Worm (Caenorhabditis elegans): ENCODE data around the gene sri-28.

The sri-28 gene

DNA sequence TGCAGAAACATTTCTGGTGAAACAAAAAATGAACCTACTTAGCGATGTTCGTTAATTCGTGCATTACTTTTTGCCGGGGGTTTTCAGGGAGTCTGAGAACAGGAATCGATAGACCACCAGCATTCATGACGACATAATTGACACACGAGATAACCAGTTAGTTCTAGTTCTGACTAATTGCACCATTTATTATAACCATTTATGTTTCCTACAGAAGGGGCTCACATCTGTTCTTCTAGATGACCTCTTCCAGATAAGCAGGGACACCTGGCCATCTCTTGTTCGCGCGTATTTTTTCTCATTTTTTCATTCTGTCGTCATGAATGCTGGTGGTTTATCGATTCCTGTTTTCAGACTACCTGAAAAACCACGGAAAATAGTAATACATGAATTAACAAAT is 40.1 kb upstream of the sri-28 start, which contains the start of gene sdz-5:
sdz-5 (plus strand) TSS at position 301 of the 400 bp plus-strand sequence.
- no peak for TF ChIP-seq zip-8 (tag; optimal IDR thresholded peaks at IDR 0.05)
- no peak for TF ChIP-seq snpc-4 (tag; optimal IDR thresholded peaks at IDR 0.05)
- TF ChIP-seq ceh-39 (tag; optimal IDR thresholded peaks at IDR 0.05): peak; percentile 8

DNA sequence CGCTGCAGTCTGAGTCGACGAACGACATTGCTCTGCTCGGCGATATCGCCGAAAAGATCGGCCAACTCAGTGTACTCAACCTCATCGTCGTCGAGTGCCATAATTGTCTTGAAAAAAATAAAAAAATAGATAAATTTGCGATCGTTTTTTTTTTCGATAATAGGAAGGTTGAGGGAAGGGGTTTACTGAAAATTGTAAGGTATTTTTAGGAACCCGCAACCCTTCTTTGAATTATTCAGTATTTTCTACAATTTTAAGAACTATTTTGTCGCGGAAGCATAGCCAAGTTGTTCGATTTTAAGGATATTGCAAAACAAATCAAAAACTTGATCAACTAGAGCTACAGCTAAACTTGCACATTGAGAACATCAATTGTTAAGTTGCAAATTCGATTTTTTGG is 36.3 kb upstream of the sri-28 start, which contains the start of gene C41H7.9:
C41H7.9 (minus strand) TSS at position 101 of the 400 bp plus-strand sequence.
- no peak for TF ChIP-seq elt-1 (tag; optimal IDR thresholded peaks at IDR 0.05; ENCODE audit: borderline replicate concordance, insufficient read depth)
- no peak for TF ChIP-seq lin-32 (GFP tag; optimal IDR thresholded peaks at IDR 0.05)
- TF ChIP-seq zip-8 (tag; optimal IDR thresholded peaks at IDR 0.05): no peak
- no peak for TF ChIP-seq blmp-1 (tag; optimal IDR thresholded peaks at IDR 0.05)

- TF ChIP-seq ceh-43 (GFP tag; optimal IDR thresholded peaks at IDR 0.05): no peak
- no peak for TF ChIP-seq unc-62 (GFP tag; optimal IDR thresholded peaks at IDR 0.05)
- no peak for TF ChIP-seq elt-1 (tag; optimal IDR thresholded peaks at IDR 0.05; ENCODE audit: borderline replicate concordance, insufficient read depth)
- TF ChIP-seq lin-32 (GFP tag; optimal IDR thresholded peaks at IDR 0.05): no peak
- no peak for TF ChIP-seq nhr-237 (tag; optimal IDR thresholded peaks at IDR 0.05)
- no peak for TF ChIP-seq unc-39 (tag; optimal IDR thresholded peaks at IDR 0.05)
- no peak for TF ChIP-seq unc-120 (tag; optimal IDR thresholded peaks at IDR 0.05; ENCODE audit: poor library complexity, severe bottlenecking)
- no peak for TF ChIP-seq ceh-83 (GFP tag; optimal IDR thresholded peaks at IDR 0.05)
- no peak for TF ChIP-seq flh-1 (GFP tag; optimal IDR thresholded peaks at IDR 0.05)
- TF ChIP-seq ces-1 (GFP tag; optimal IDR thresholded peaks at IDR 0.05): no peak
- TF ChIP-seq sptf-1 (tag; optimal IDR thresholded peaks at IDR 0.05): no peak
- no peak for TF ChIP-seq mls-2 (tag; optimal IDR thresholded peaks at IDR 0.05)
- TF ChIP-seq nhr-76 (tag; optimal IDR thresholded peaks at IDR 0.05): no peak
- TF ChIP-seq cnd-1 (tag; optimal IDR thresholded peaks at IDR 0.05): no peak
- TF ChIP-seq nhr-28 (tag; optimal IDR thresholded peaks at IDR 0.05): no peak
- no peak for TF ChIP-seq lsy-2 (tag; optimal IDR thresholded peaks at IDR 0.05)
- no peak for TF ChIP-seq snpc-4 (tag; optimal IDR thresholded peaks at IDR 0.05)
- no peak for TF ChIP-seq nhr-2 (tag; optimal IDR thresholded peaks at IDR 0.05)
Observed at ce11 chrII:3014196-3014849, 34.2 kb upstream of the sri-28 start, which contains the start of gene C41H7.2. Gene C41H7.2 (plus strand): TSS chrII:3014817.

DNA sequence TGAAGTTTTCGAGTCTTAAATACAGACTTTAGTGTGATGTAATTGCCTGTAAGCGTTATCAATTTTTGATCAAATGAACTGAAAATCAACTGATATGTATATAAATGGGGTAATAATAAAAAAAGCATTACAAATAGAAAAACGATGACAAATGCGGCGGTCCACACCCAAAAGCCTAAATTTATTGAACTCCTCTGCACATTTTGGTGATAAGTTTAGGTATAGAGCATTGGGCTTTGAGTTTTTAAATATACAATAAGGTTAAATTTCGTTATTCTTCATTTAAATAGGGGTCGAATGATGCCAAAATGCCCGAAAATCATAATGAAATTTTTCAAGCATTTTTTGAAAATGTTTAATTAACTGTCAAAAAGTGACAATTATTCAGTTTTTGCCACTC is 28.7 kb upstream of the sri-28 start, which contains the start of gene clec-3:
clec-3 (minus strand) TSS at position 101 of the 400 bp plus-strand sequence.
- TF ChIP-seq M03D4.4 (tag; optimal IDR thresholded peaks at IDR 0.05) (no peak), elt-3 (tag; optimal IDR thresholded peaks at IDR 0.05) (no peak), pha-4 (tag; optimal IDR thresholded peaks at IDR 0.05) (no peak)

ce11 chrII:3020899-3021298 is 27.6 kb upstream of the sri-28 start:
- TF ChIP-seq drap-1 (GFP tag; optimal IDR thresholded peaks at IDR 0.05) (no peak), pha-4 (tag; optimal IDR thresholded peaks at IDR 0.05) (no peak), nhr-28 (tag; optimal IDR thresholded peaks at IDR 0.05) (no peak), mab-5 (tag; optimal IDR thresholded peaks at IDR 0.05) (no peak), mep-1 (tag; optimal IDR thresholded peaks at IDR 0.05) (no peak)

DNA sequence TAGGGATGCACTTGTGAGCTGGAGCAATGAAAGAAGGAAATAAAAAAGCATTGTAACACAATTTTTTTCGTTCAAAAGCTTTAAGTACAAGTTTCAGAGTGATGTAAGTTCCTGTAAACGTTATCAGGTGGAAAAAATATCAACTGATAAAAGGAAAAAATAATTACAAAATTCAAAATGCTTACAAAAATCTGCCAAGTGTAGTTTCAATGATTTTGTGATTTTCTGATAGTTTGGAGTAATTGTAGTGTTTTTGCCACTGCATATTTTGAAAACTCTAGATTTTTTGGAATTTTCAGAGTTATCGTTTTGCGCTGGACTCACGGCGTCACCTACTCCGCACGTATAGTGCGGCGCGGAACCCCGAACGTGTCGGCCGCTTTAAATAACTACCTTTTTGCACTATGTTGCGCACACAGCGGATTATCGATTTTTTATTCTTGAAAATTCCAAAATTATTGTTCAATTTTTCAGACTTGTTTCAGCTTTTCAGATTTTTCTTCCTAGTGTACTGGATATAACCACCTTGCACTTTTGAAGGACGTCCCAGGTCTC is 25.0 kb upstream of the sri-28 start, which contains the start of gene clec-2:
clec-2 (minus strand) TSS at position 51 of the 555 bp plus-strand sequence.
- no peak for TF ChIP-seq mab-5 (tag; optimal IDR thresholded peaks at IDR 0.05)

DNA sequence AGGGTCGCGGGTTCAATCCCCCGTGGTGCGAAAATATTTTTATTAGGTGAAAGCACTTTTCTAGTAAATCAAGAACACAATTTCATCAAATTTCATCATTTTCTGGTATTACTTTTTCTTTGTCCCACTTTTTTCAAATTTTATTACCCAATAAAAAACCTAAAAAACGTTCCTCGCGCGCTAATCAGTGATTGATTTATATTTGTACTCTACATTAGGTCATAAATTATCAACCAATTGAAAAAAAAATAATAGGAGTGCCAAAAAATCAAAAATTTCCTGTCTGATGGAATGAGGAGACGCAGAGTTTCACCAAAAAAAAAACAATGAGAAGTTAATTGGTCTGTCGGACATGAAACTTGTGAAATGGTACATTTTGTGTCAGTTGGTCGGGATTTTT is 23.8 kb upstream of the sri-28 start:
- TF ChIP-seq nhr-2 (tag; optimal IDR thresholded peaks at IDR 0.05) (no peak), lsy-2 (tag; optimal IDR thresholded peaks at IDR 0.05) (no peak), nhr-12 (tag; optimal IDR thresholded peaks at IDR 0.05) (no peak), lin-32 (GFP tag; optimal IDR thresholded peaks at IDR 0.05) (no peak), mls-2 (tag; optimal IDR thresholded peaks at IDR 0.05) (no peak), ztf-11 (tag; optimal IDR thresholded peaks at IDR 0.05) (no peak), mep-1 (tag; optimal IDR thresholded peaks at IDR 0.05) (no peak), pha-4 (tag; optimal IDR thresholded peaks at IDR 0.05) (no peak), nhr-76 (tag; optimal IDR thresholded peaks at IDR 0.05) (no peak), mab-5 (tag; optimal IDR thresholded peaks at IDR 0.05) (no peak), unc-39 (tag; optimal IDR thresholded peaks at IDR 0.05) (no peak), cnd-1 (tag; optimal IDR thresholded peaks at IDR 0.05) (no peak)
